Fruit fly (Drosophila melanogaster) whole organism, embryonic: ENCODE measurements around the gene CG32625.

Experiments used
- Abd-B ChIP-seq: fragments of 200-800 bp; sonication (Bioruptor generic); optimal IDR thresholded peaks from 2 replicates; lab custom pipeline; 2018; ENCODE audit warnings: missing biosample characterization, mild to moderate bottlenecking, missing genetic modification characterization, moderate library complexity
- CG11695 ChIP-seq: fragments of 200-800 bp; sonication (Bioruptor generic); IDR thresholded peaks from 3 replicates; pipeline ENCODE4 v1.3.6; 2022; ENCODE audit warnings: missing biosample characterization, missing genetic modification characterization
- CG12104 ChIP-seq: fragments of 200-800 bp; sonication (Bioruptor generic); optimal IDR thresholded peaks from 3 replicates; lab custom pipeline; 2016; ENCODE audit warnings: missing biosample characterization, missing genetic modification characterization
- CG12744 ChIP-seq: fragments of 200-800 bp; sonication (Bioruptor generic); optimal IDR thresholded peaks from 2 replicates; lab custom pipeline; 2016; ENCODE audit warnings: missing biosample characterization, missing genetic modification characterization
- CG13894 ChIP-seq: fragments of 200-800 bp; sonication (Bioruptor generic); optimal IDR thresholded peaks from 3 replicates; lab custom pipeline; 2018; ENCODE audit warnings: missing biosample characterization, mild to moderate bottlenecking, missing genetic modification characterization, moderate library complexity
- CG14710 ChIP-seq: fragments of 200-800 bp; sonication (Bioruptor generic); optimal IDR thresholded peaks from 3 replicates; lab custom pipeline; 2019; ENCODE audit warnings: missing biosample characterization, mild to moderate bottlenecking, missing genetic modification characterization, moderate library complexity
- CG15514 ChIP-seq: fragments of 200-800 bp; sonication (Bioruptor generic); optimal IDR thresholded peaks from 3 replicates; lab custom pipeline; 2017; ENCODE audit warnings: missing biosample characterization, missing genetic modification characterization, mild to moderate bottlenecking, moderate library complexity, missing genetic modification reagents
- CG15696 ChIP-seq: fragments of 200-800 bp; sonication (Bioruptor generic); optimal IDR thresholded peaks from 2 replicates; lab custom pipeline; 2019; ENCODE audit warnings: missing biosample characterization, mild to moderate bottlenecking, missing genetic modification characterization, moderate library complexity
- CG18619 ChIP-seq: fragments of 200-800 bp; sonication (Bioruptor generic); optimal IDR thresholded peaks from 3 replicates; lab custom pipeline; 2017; ENCODE audit warnings: missing biosample characterization, mild to moderate bottlenecking, missing genetic modification characterization
- CG2116 ChIP-seq: fragments of 200-800 bp; sonication (Bioruptor generic); optimal IDR thresholded peaks from 3 replicates; lab custom pipeline; 2018; ENCODE audit warnings: missing biosample characterization, mild to moderate bottlenecking, missing genetic modification characterization
- CG30403 ChIP-seq: fragments of 200-800 bp; sonication (Bioruptor generic); optimal IDR thresholded peaks from 3 replicates; lab custom pipeline; 2016; ENCODE audit warnings: missing biosample characterization, missing genetic modification characterization
- CG34376 ChIP-seq: fragments of 200-800 bp; sonication (Bioruptor generic); optimal IDR thresholded peaks from 2 replicates; lab custom pipeline; 2018; ENCODE audit warnings: missing biosample characterization, mild to moderate bottlenecking, missing genetic modification characterization
- CG3726 ChIP-seq: fragments of 200-800 bp; sonication (Bioruptor generic); IDR thresholded peaks from 3 replicates; pipeline ENCODE4, ENCODE4 v1.3.6; 2022; ENCODE audit warnings: missing biosample characterization, missing genetic modification characterization
- CG6654 ChIP-seq: fragments of 200-800 bp; sonication (Bioruptor generic); optimal IDR thresholded peaks from 2 replicates; lab custom pipeline; 2017; ENCODE audit warnings: missing biosample characterization, mild to moderate bottlenecking, missing genetic modification characterization
- CG7357 ChIP-seq: fragments of 200-800 bp; sonication (Bioruptor generic); IDR thresholded peaks from 3 replicates; pipeline ENCODE4 v1.3.6; 2022; ENCODE audit warnings: missing biosample characterization, missing genetic modification characterization
- CG8281 ChIP-seq: fragments of 200-800 bp; sonication (Bioruptor generic); optimal IDR thresholded peaks from 2 replicates; lab custom pipeline; 2018; ENCODE audit warnings: missing biosample characterization, mild to moderate bottlenecking, missing genetic modification characterization, moderate library complexity
- CG9932 ChIP-seq: fragments of 200-800 bp; sonication (Bioruptor generic); IDR thresholded peaks from 2 replicates; pipeline ENCODE4 v1.3.6; 2022; ENCODE audit warnings: missing biosample characterization, missing genetic modification characterization
- D19B ChIP-seq: fragments of 200-800 bp; sonication (Bioruptor generic); optimal IDR thresholded peaks from 2 replicates; lab custom pipeline; 2017; ENCODE audit warnings: missing biosample characterization, mild to moderate bottlenecking, missing genetic modification characterization
- Hr78 ChIP-seq, 2 experiments: fragments of 200-800 bp in 1 of 2; fragments of >200 bp in 1 of 2; sonication (Bioruptor generic) in 1 of 2; optimal IDR thresholded peaks; 2 replicates each; lab custom pipeline; 2017 to 2019; ENCODE audit warnings: missing biosample characterization in 2 of 2, missing genetic modification characterization in 2 of 2, mild to moderate bottlenecking in 1 of 2, moderate library complexity in 1 of 2
- NK7.1 ChIP-seq: fragments of 200-800 bp; sonication (Bioruptor generic); optimal IDR thresholded peaks from 3 replicates; lab custom pipeline; 2016; ENCODE audit warnings: missing biosample characterization, missing genetic modification characterization
- Neu2 ChIP-seq: fragments of 200-800 bp; sonication (Bioruptor generic); optimal IDR thresholded peaks from 3 replicates; lab custom pipeline; 2016; ENCODE audit warnings: missing biosample characterization, missing genetic modification characterization, borderline replicate concordance
- Nf-YB ChIP-seq: fragments of 200-800 bp; sonication (Bioruptor generic); optimal IDR thresholded peaks from 3 replicates; lab custom pipeline; 2019; ENCODE audit warnings: missing biosample characterization, mild to moderate bottlenecking, missing genetic modification characterization, moderate library complexity
- Oli ChIP-seq: fragments of 200-800 bp; sonication (Bioruptor generic); optimal IDR thresholded peaks from 2 replicates; lab custom pipeline; 2018; ENCODE audit warnings: missing biosample characterization, mild to moderate bottlenecking, missing genetic modification characterization, moderate library complexity
- Stat92E ChIP-seq, 3 experiments: fragments of >200 bp in 2 of 3; fragments of 200-800 bp in 1 of 3; sonication (Bioruptor generic) in 1 of 3; optimal IDR thresholded peaks; 2 replicates each; lab custom pipeline; 2017 to 2019; ENCODE audit warnings: missing biosample characterization in 3 of 3, missing genetic modification characterization in 3 of 3, mild to moderate bottlenecking in 1 of 3, moderate library complexity in 1 of 3
- TFAM ChIP-seq: fragments of 200-800 bp; sonication (Bioruptor generic); optimal IDR thresholded peaks from 2 replicates; lab custom pipeline; 2017; ENCODE audit warnings: missing biosample characterization, missing genetic modification characterization, inconsistent platforms
- Xrp1 ChIP-seq: fragments of 200-800 bp; sonication (Bioruptor generic); IDR thresholded peaks from 2 replicates; pipeline ENCODE4 v1.3.6; 2022; ENCODE audit warnings: missing biosample characterization, missing genetic modification characterization
- bigmax ChIP-seq: fragments of 200-800 bp; sonication (Bioruptor generic); optimal IDR thresholded peaks from 2 replicates; lab custom pipeline; 2018; ENCODE audit warnings: missing biosample characterization, mild to moderate bottlenecking, missing genetic modification characterization
- cato ChIP-seq: fragments of 200-800 bp; sonication (Bioruptor generic); optimal IDR thresholded peaks from 2 replicates; lab custom pipeline; 2016; ENCODE audit warnings: missing biosample characterization, missing genetic modification characterization, borderline replicate concordance
- ci ChIP-seq: fragments of 200-800 bp; sonication (Bioruptor generic); IDR thresholded peaks from 3 replicates; pipeline ENCODE4 v1.3.6; 2022; ENCODE audit warnings: missing biosample characterization, missing genetic modification characterization
- crc ChIP-seq: fragments of 200-800 bp; sonication (Bioruptor generic); optimal IDR thresholded peaks from 2 replicates; lab custom pipeline; 2016; ENCODE audit warnings: missing biosample characterization, missing genetic modification characterization
- crol ChIP-seq: fragments of 200-800 bp; sonication (Bioruptor generic); IDR thresholded peaks from 2 replicates; pipeline ENCODE4 v1.3.6; 2022; ENCODE audit warnings: missing biosample characterization, missing genetic modification characterization
- cwo ChIP-seq: fragments of 200-800 bp; sonication (Bioruptor generic); optimal IDR thresholded peaks from 3 replicates; lab custom pipeline; 2017; ENCODE audit warnings: missing biosample characterization, missing genetic modification characterization, mild to moderate bottlenecking, moderate library complexity, missing genetic modification reagents
- danr ChIP-seq: fragments of 200-800 bp; sonication (Bioruptor generic); IDR thresholded peaks from 2 replicates; pipeline ENCODE4 v1.3.6; 2022; ENCODE audit warnings: missing biosample characterization, missing genetic modification characterization
- esg ChIP-seq: fragments of 200-800 bp; sonication (Bioruptor generic); conservative IDR thresholded peaks from 2 replicates; pipeline ENCODE4 v1.3.6; 2022; ENCODE audit warnings: missing biosample characterization, missing genetic modification characterization
- gsb-n ChIP-seq: fragments of 200-800 bp; sonication (Bioruptor generic); optimal IDR thresholded peaks from 3 replicates; lab custom pipeline; 2018; ENCODE audit warnings: missing biosample characterization, mild to moderate bottlenecking, missing genetic modification characterization
- h ChIP-seq: fragments of >200 bp; optimal IDR thresholded peaks from 2 replicates; lab custom pipeline; 2017
- insv ChIP-seq, 2 experiments: fragments of 200-800 bp; sonication (Bioruptor generic); optimal IDR thresholded peaks; 3 replicates each; lab custom pipeline; 2016 to 2018; ENCODE audit warnings: missing biosample characterization in 2 of 2, missing genetic modification characterization in 2 of 2
- jumu ChIP-seq: fragments of 200-800 bp; sonication (Bioruptor generic); optimal IDR thresholded peaks from 3 replicates; lab custom pipeline; 2016; ENCODE audit warnings: missing biosample characterization, missing genetic modification characterization
- lbe ChIP-seq: fragments of 200-800 bp; sonication (Bioruptor generic); optimal IDR thresholded peaks from 2 replicates; lab custom pipeline; 2016; ENCODE audit warnings: missing biosample characterization, mild to moderate bottlenecking, missing genetic modification characterization
- nerfin-1 ChIP-seq: fragments of 200-800 bp; sonication (Bioruptor generic); optimal IDR thresholded peaks from 3 replicates; lab custom pipeline; 2019; ENCODE audit warnings: missing biosample characterization, mild to moderate bottlenecking, missing genetic modification characterization, moderate library complexity
- odd ChIP-seq: fragments of 200-800 bp; sonication (Bioruptor generic); optimal IDR thresholded peaks from 2 replicates; lab custom pipeline; 2017; ENCODE audit warnings: missing biosample characterization, mild to moderate bottlenecking, missing genetic modification characterization
- psq ChIP-seq: fragments of 200-800 bp; sonication (Bioruptor generic); optimal IDR thresholded peaks from 2 replicates; lab custom pipeline; 2017; ENCODE audit warnings: missing biosample characterization, missing genetic modification characterization
- pzg ChIP-seq: fragments of 200-800 bp; sonication (Bioruptor generic); optimal IDR thresholded peaks from 3 replicates; lab custom pipeline; 2018; ENCODE audit warnings: missing biosample characterization, mild to moderate bottlenecking, missing genetic modification characterization, moderate library complexity
- rib ChIP-seq: fragments of 200-800 bp; sonication (Bioruptor generic); IDR thresholded peaks from 2 replicates; pipeline ENCODE4 v1.3.6; 2022; ENCODE audit warnings: missing biosample characterization, missing genetic modification characterization
- ro ChIP-seq: fragments of 200-800 bp; sonication (Bioruptor generic); IDR thresholded peaks from 2 replicates; pipeline ENCODE4 v1.3.6; 2022; ENCODE audit warnings: missing biosample characterization, missing genetic modification characterization
- sc ChIP-seq, 3 experiments: fragments of >200 bp in 2 of 3; fragments of 200-800 bp in 1 of 3; sonication (Bioruptor generic) in 1 of 3; optimal IDR thresholded peaks; 2 replicates in 2 of 3; 3 replicates in 1 of 3; lab custom pipeline; 2017; ENCODE audit warnings: mild to moderate bottlenecking in 1 of 3, missing biosample characterization in 1 of 3, missing genetic modification characterization in 1 of 3, missing genetic modification reagents in 1 of 3
- sim ChIP-seq: fragments of 200-800 bp; sonication (Bioruptor generic); IDR thresholded peaks from 2 replicates; pipeline ENCODE4 v1.3.6; 2022; ENCODE audit warnings: missing biosample characterization, missing genetic modification characterization
- vnd ChIP-seq: fragments of 200-800 bp; sonication (Bioruptor generic); IDR thresholded peaks from 3 replicates; pipeline ENCODE4 v1.3.6; 2022; ENCODE audit warnings: missing biosample characterization, missing genetic modification characterization; ENCODE audit not compliant: partially characterized antibody
- yki ChIP-seq: fragments of >200 bp; optimal IDR thresholded peaks from 3 replicates; lab custom pipeline; 2018

Gene CG32625

dm6 chrX:13781739-13782502 lies 25.3 kb upstream of the CG32625 start, which contains the start of the genes CtsB and amrt (continued):
- no peak for TF ChIP-seq CG8281 (tag; lab: Kevin White, UChicago)
- no peak for TF ChIP-seq sc (optimal IDR thresholded peaks at IDR 0.05; lab: Kevin White, UChicago)
- no peak for TF ChIP-seq sc (GFP tag; optimal IDR thresholded peaks at IDR 0.05; lab: Kevin White, UChicago)
- TF ChIP-seq ci (GFP tag; lab: Robert Waterston, UW) = no peak
- TF ChIP-seq Xrp1 = peak; percentile 9; the same call in 1 of the 2 replicates
- TF ChIP-seq D19B (GFP tag; lab: Kevin White, UChicago) = no peak
- peak; percentile 51 for TF ChIP-seq CG34376 (GFP tag; lab: Kevin White, UChicago)
- TF ChIP-seq TFAM = no peak
- no peak for TF ChIP-seq CG18619 (GFP tag; lab: Kevin White, UChicago)
- TF ChIP-seq cwo (GFP tag; lab: Kevin White, UChicago) = no peak
- TF ChIP-seq CG3726 (GFP tag; lab: Robert Waterston, UW) = no peak
- peak; percentile 79 for TF ChIP-seq CG15514
- peak; percentile 62 for TF ChIP-seq CG30403 (GFP tag; lab: Kevin White, UChicago)
- peak; percentile 85 for TF ChIP-seq vnd (GFP tag; lab: Robert Waterston, UW)
- TF ChIP-seq yki (lab: Kevin White, UChicago) = no peak
- peak; percentile 68 for TF ChIP-seq CG9932 (GFP tag; lab: Robert Waterston, UW)
- no peak for TF ChIP-seq gsb-n (tag; lab: Kevin White, UChicago)
- TF ChIP-seq CG13894 (tag; lab: Kevin White, UChicago) = no peak
- TF ChIP-seq pzg (GFP tag; lab: Kevin White, UChicago) = peak; percentile 68
- TF ChIP-seq Hr78 (GFP tag; optimal IDR thresholded peaks at IDR 0.05; lab: Kevin White, UChicago) = no peak
- peak; percentile 26 for TF ChIP-seq CG12744 (GFP tag; lab: Kevin White, UChicago)
- TF ChIP-seq nerfin-1 (tag; lab: Kevin White, UChicago) = peak; percentile 4
- peak; percentile 100 for TF ChIP-seq CG14710 (tag; lab: Kevin White, UChicago)
- peak; percentile 49 for TF ChIP-seq CG15696 (tag; lab: Kevin White, UChicago)
- TF ChIP-seq ro (GFP tag; lab: Robert Waterston, UW) = no peak
- TF ChIP-seq Neu2 (GFP tag; lab: Kevin White, UChicago) = no peak
- TF ChIP-seq CG7357 (GFP tag; lab: Robert Waterston, UW) = no peak
- TF ChIP-seq bigmax (GFP tag; lab: Kevin White, UChicago) = no peak
- peak; percentile 12 for TF ChIP-seq Oli (tag; lab: Kevin White, UChicago)
- TF ChIP-seq CG12104 (GFP tag; lab: Kevin White, UChicago) = peak; percentile 9
- TF ChIP-seq CG11695 (GFP tag; lab: Robert Waterston, UW) = no peak
- 0 out of 2 replicates have a peak, but pooled peaks have one; percentile 7 for TF ChIP-seq esg
- peak; percentile 56 for TF ChIP-seq lbe (GFP tag; lab: Kevin White, UChicago)
- TF ChIP-seq h (lab: Kevin White, UChicago) = no peak
- TF ChIP-seq Nf-YB (GFP tag; lab: Kevin White, UChicago) = no peak
- no peak for TF ChIP-seq cato (GFP tag; lab: Kevin White, UChicago)
- TF ChIP-seq CG2116 (GFP tag; lab: Kevin White, UChicago) = peak; percentile 49
- no peak for TF ChIP-seq psq (GFP tag; lab: Kevin White, UChicago)
- no peak for TF ChIP-seq Abd-B (GFP tag; lab: Kevin White, UChicago)
- peak in 1 of 2 experiments; percentile 34 for TF ChIP-seq insv (GFP tag; optimal IDR thresholded peaks at IDR 0.05; lab: Kevin White, UChicago)
- TF ChIP-seq crc (GFP tag; lab: Kevin White, UChicago) = no peak
- peak; percentile 54 for TF ChIP-seq jumu (GFP tag; lab: Kevin White, UChicago)
- no peak for TF ChIP-seq crol (GFP tag; lab: Robert Waterston, UW)
- no peak for TF ChIP-seq sim (GFP tag; lab: Robert Waterston, UW)
- TF ChIP-seq CG6654 = no peak
- no peak for TF ChIP-seq danr
- no peak for TF ChIP-seq rib
- TF ChIP-seq odd (GFP tag; lab: Kevin White, UChicago) = no peak
- TF ChIP-seq NK7.1 (GFP tag; lab: Kevin White, UChicago) = no peak
- no peak for TF ChIP-seq Stat92E (GFP tag; optimal IDR thresholded peaks at IDR 0.05; lab: Kevin White, UChicago)
